Worm (Caenorhabditis elegans): ENCODE results near the gene C27H5.12.

ce11 chrII:7205388-7205787, 44.0 kb upstream of the C27H5.12 start, which contains the start of gene srd-59:
- TF ChIP-seq ets-7 (tag; optimal IDR thresholded peaks at IDR 0.05): no peak
- TF ChIP-seq ama-1 (optimal IDR thresholded peaks at IDR 0.05): no peak

Data from whole organism, early embryonic.